Fruit fly (Drosophila melanogaster) whole organism, embryonic: Measurements from ENCODE around the gene CanB.
A peak's percentile ranks its signal among the peaks of the same experiment; 100 is the strongest.

Experiments
- Bdp1 ChIP-seq: fragments of 200-800 bp; sonication (Bioruptor generic); optimal IDR thresholded peaks from 3 replicates; lab custom pipeline; 2016; ENCODE audit warnings: missing biosample characterization, missing genetic modification characterization
- Bgb ChIP-seq: fragments of 200-800 bp; sonication (Bioruptor generic); IDR thresholded peaks from 2 replicates; pipeline ENCODE4 v1.3.6; 2022; ENCODE audit warnings: missing biosample characterization, missing genetic modification characterization; ENCODE audit not compliant: partially characterized antibody
- Bteb2 ChIP-seq: fragments of 200-800 bp; sonication (Bioruptor generic); optimal IDR thresholded peaks from 2 replicates; lab custom pipeline; 2016; ENCODE audit warnings: missing biosample characterization, missing genetic modification characterization
- CG12299 ChIP-seq: fragments of 200-800 bp; sonication (Bioruptor generic); optimal IDR thresholded peaks from 2 replicates; lab custom pipeline; 2018; ENCODE audit warnings: missing biosample characterization, mild to moderate bottlenecking, missing genetic modification characterization
- CG12659 ChIP-seq: fragments of 200-800 bp; sonication (Bioruptor generic); optimal IDR thresholded peaks from 3 replicates; lab custom pipeline; 2017; ENCODE audit warnings: mild to moderate bottlenecking, missing biosample characterization, missing genetic modification reagents, missing genetic modification characterization
- CG12942 ChIP-seq: fragments of 200-800 bp; sonication (Bioruptor generic); optimal IDR thresholded peaks from 3 replicates; lab custom pipeline; 2016; ENCODE audit warnings: missing biosample characterization, missing genetic modification characterization
- CG13424 ChIP-seq: fragments of 200-800 bp; sonication (Bioruptor generic); optimal IDR thresholded peaks from 2 replicates; lab custom pipeline; 2019; ENCODE audit warnings: missing biosample characterization, mild to moderate bottlenecking, missing genetic modification characterization, moderate library complexity
- CG15479 ChIP-seq: fragments of 200-800 bp; sonication (Bioruptor generic); optimal IDR thresholded peaks from 3 replicates; lab custom pipeline; 2019; ENCODE audit warnings: missing biosample characterization, mild to moderate bottlenecking, missing genetic modification characterization, moderate library complexity
- CG16863 ChIP-seq: fragments of 200-800 bp; sonication (Bioruptor generic); optimal IDR thresholded peaks from 3 replicates; lab custom pipeline; 2016; ENCODE audit warnings: missing biosample characterization, missing genetic modification characterization
- CG2116 ChIP-seq: fragments of 200-800 bp; sonication (Bioruptor generic); optimal IDR thresholded peaks from 3 replicates; lab custom pipeline; 2018; ENCODE audit warnings: missing biosample characterization, mild to moderate bottlenecking, missing genetic modification characterization
- CG2202 ChIP-seq: fragments of 200-800 bp; sonication (Bioruptor generic); optimal IDR thresholded peaks from 2 replicates; lab custom pipeline; 2018; ENCODE audit warnings: missing biosample characterization, mild to moderate bottlenecking, missing genetic modification characterization
- CG3163 ChIP-seq: fragments of 200-800 bp; sonication (Bioruptor generic); optimal IDR thresholded peaks from 3 replicates; lab custom pipeline; 2016; ENCODE audit warnings: missing biosample characterization, missing genetic modification characterization
- CG33213 ChIP-seq: fragments of 200-800 bp; sonication (Bioruptor generic); optimal IDR thresholded peaks from 3 replicates; lab custom pipeline; 2016; ENCODE audit warnings: missing biosample characterization, missing genetic modification characterization
- CG34224 ChIP-seq: fragments of 200-800 bp; sonication (Bioruptor generic); IDR thresholded peaks from 3 replicates; pipeline ENCODE4 v1.3.6; 2022; ENCODE audit warnings: missing biosample characterization, missing genetic modification characterization; ENCODE audit not compliant: partially characterized antibody
- CG6791 ChIP-seq: fragments of 200-800 bp; sonication (Bioruptor generic); IDR thresholded peaks from 3 replicates; pipeline ENCODE4 v1.3.6; 2022; ENCODE audit warnings: missing biosample characterization, missing genetic modification characterization; ENCODE audit not compliant: partially characterized antibody
- CG8290 ChIP-seq, 3 experiments: fragments of 200-800 bp; sonication (Bioruptor generic); optimal IDR thresholded peaks; 2 replicates each; lab custom pipeline; 2016 to 2019; ENCODE audit warnings: missing biosample characterization in 3 of 3, missing genetic modification characterization in 3 of 3, mild to moderate bottlenecking in 2 of 3, moderate library complexity in 1 of 3
- CG8388 ChIP-seq: fragments of 200-800 bp; sonication (Bioruptor generic); optimal IDR thresholded peaks from 2 replicates; lab custom pipeline; 2019; ENCODE audit warnings: missing biosample characterization, mild to moderate bottlenecking, missing genetic modification characterization, moderate library complexity
- CG9437 ChIP-seq: fragments of 200-800 bp; sonication (Bioruptor generic); optimal IDR thresholded peaks from 2 replicates; lab custom pipeline; 2018; ENCODE audit warnings: missing biosample characterization, mild to moderate bottlenecking, missing genetic modification characterization
- CoRest ChIP-seq: fragments of 200-800 bp; sonication (Bioruptor generic); optimal IDR thresholded peaks from 3 replicates; lab custom pipeline; 2018; ENCODE audit warnings: missing biosample characterization, mild to moderate bottlenecking, missing genetic modification characterization, moderate library complexity
- Dp ChIP-seq: fragments of 200-800 bp; sonication (Bioruptor generic); optimal IDR thresholded peaks from 2 replicates; lab custom pipeline; 2018; ENCODE audit warnings: missing biosample characterization, mild to moderate bottlenecking, missing genetic modification characterization, moderate library complexity
- Dref ChIP-seq: fragments of 200-800 bp; sonication (Bioruptor generic); IDR thresholded peaks from 2 replicates; pipeline ENCODE4 v1.3.6; 2022; ENCODE audit warnings: missing biosample characterization, missing genetic modification characterization
- E2f1 ChIP-seq: fragments of 200-800 bp; sonication (Bioruptor generic); IDR thresholded peaks from 2 replicates; pipeline ENCODE4 v1.3.6; 2022; ENCODE audit warnings: missing biosample characterization, missing genetic modification characterization
- Ets97D ChIP-seq: fragments of 200-800 bp; sonication (Bioruptor generic); optimal IDR thresholded peaks from 3 replicates; lab custom pipeline; 2016; ENCODE audit warnings: missing biosample characterization, missing genetic modification characterization
- HLH54F ChIP-seq: fragments of 200-800 bp; sonication (Bioruptor generic); optimal IDR thresholded peaks from 3 replicates; lab custom pipeline; 2016; ENCODE audit warnings: missing biosample characterization, missing genetic modification characterization
- Lhr ChIP-seq: fragments of 200-800 bp; sonication (Bioruptor generic); optimal IDR thresholded peaks from 3 replicates; lab custom pipeline; 2017; ENCODE audit warnings: mild to moderate bottlenecking, missing biosample characterization, missing genetic modification reagents, missing genetic modification characterization
- MBD-R2 ChIP-seq: fragments of 200-800 bp; sonication (Bioruptor generic); IDR thresholded peaks from 2 replicates; pipeline ENCODE4 v1.3.6; 2022; ENCODE audit warnings: missing biosample characterization, missing genetic modification characterization
- Max ChIP-seq: fragments of 200-800 bp; sonication (Bioruptor generic); optimal IDR thresholded peaks from 2 replicates; lab custom pipeline; 2016; ENCODE audit warnings: missing biosample characterization, mild to moderate bottlenecking, missing genetic modification characterization
- Med ChIP-seq: fragments of 200-800 bp; sonication (Bioruptor generic); peaks from one replicate; lab custom pipeline; 2016; ENCODE audit warnings: missing biosample characterization, missing genetic modification characterization, mild to moderate bottlenecking, inconsistent platforms, moderate library complexity
- Myb ChIP-seq: fragments of 200-800 bp; sonication (Bioruptor generic); optimal IDR thresholded peaks from 2 replicates; lab custom pipeline; 2016; ENCODE audit warnings: missing biosample characterization, missing genetic modification characterization
- NC2α ChIP-seq: fragments of 200-800 bp; sonication (Bioruptor generic); optimal IDR thresholded peaks from 2 replicates; lab custom pipeline; 2016; ENCODE audit warnings: missing biosample characterization, missing genetic modification characterization
- Opbp ChIP-seq: fragments of 200-800 bp; sonication (Bioruptor generic); IDR thresholded peaks from 3 replicates; pipeline ENCODE4 v1.3.6; 2022; ENCODE audit warnings: missing biosample characterization, missing genetic modification characterization; ENCODE audit not compliant: partially characterized antibody
- Scr ChIP-seq: fragments of 200-800 bp; sonication (Bioruptor generic); IDR thresholded peaks from 2 replicates; pipeline ENCODE4 v1.3.6; 2022; ENCODE audit warnings: missing biosample characterization, missing genetic modification characterization; ENCODE audit not compliant: partially characterized antibody
- Taf1 ChIP-seq: fragments of 200-800 bp; sonication (Bioruptor generic); IDR thresholded peaks from 2 replicates; pipeline ENCODE4 v1.3.6; 2022; ENCODE audit warnings: missing biosample characterization, missing genetic modification characterization
- YL-1 ChIP-seq: fragments of 200-800 bp; sonication (Bioruptor generic); optimal IDR thresholded peaks from 3 replicates; lab custom pipeline; 2017; ENCODE audit warnings: missing biosample characterization, mild to moderate bottlenecking, missing genetic modification characterization
- amos ChIP-seq: fragments of 200-800 bp; sonication (Bioruptor generic); IDR thresholded peaks from 2 replicates; pipeline ENCODE4 v1.3.6; 2022; ENCODE audit warnings: missing biosample characterization, missing genetic modification characterization; ENCODE audit not compliant: partially characterized antibody
- cad ChIP-seq: fragments of >200 bp; optimal IDR thresholded peaks from 2 replicates; lab custom pipeline; 2017; ENCODE audit warnings: missing biosample characterization, missing genetic modification characterization
- caup ChIP-seq: fragments of 200-800 bp; sonication (Bioruptor generic); optimal IDR thresholded peaks from 3 replicates; lab custom pipeline; 2017; ENCODE audit warnings: missing biosample characterization, mild to moderate bottlenecking, missing genetic modification characterization, moderate library complexity; ENCODE audit not compliant: severe bottlenecking
- chinmo ChIP-seq: fragments of 200-800 bp; sonication (Bioruptor generic); IDR thresholded peaks from 4 replicates; pipeline ENCODE4 v1.3.6; 2022; ENCODE audit warnings: missing biosample characterization, missing genetic modification characterization; ENCODE audit not compliant: partially characterized antibody
- chn ChIP-seq: fragments of 200-800 bp; sonication (Bioruptor generic); optimal IDR thresholded peaks from 2 replicates; lab custom pipeline; 2016; ENCODE audit warnings: missing biosample characterization, missing genetic modification characterization
- cwo ChIP-seq: fragments of 200-800 bp; sonication (Bioruptor generic); optimal IDR thresholded peaks from 3 replicates; lab custom pipeline; 2017; ENCODE audit warnings: missing biosample characterization, missing genetic modification characterization, mild to moderate bottlenecking, moderate library complexity, missing genetic modification reagents
- dm ChIP-seq: fragments of 200-800 bp; sonication (Bioruptor generic); optimal IDR thresholded peaks from 3 replicates; lab custom pipeline; 2016; ENCODE audit warnings: missing biosample characterization, missing genetic modification characterization
- fd102C ChIP-seq: fragments of 200-800 bp; sonication (Bioruptor generic); optimal IDR thresholded peaks from 2 replicates; lab custom pipeline; 2018; ENCODE audit warnings: missing biosample characterization, mild to moderate bottlenecking, missing genetic modification characterization, moderate library complexity
- fu2 ChIP-seq: fragments of 200-800 bp; sonication (Bioruptor generic); optimal IDR thresholded peaks from 2 replicates; lab custom pipeline; 2016; ENCODE audit warnings: missing biosample characterization, missing genetic modification characterization
- inv ChIP-seq: fragments of 200-800 bp; sonication (Bioruptor generic); IDR thresholded peaks from 2 replicates; pipeline ENCODE4 v1.3.6; 2022; ENCODE audit warnings: missing biosample characterization, missing genetic modification characterization; ENCODE audit not compliant: partially characterized antibody
- lab ChIP-seq: fragments of 200-800 bp; sonication (Bioruptor generic); optimal IDR thresholded peaks from 3 replicates; lab custom pipeline; 2017; ENCODE audit warnings: missing biosample characterization, missing genetic modification characterization, mild to moderate bottlenecking, moderate library complexity, missing genetic modification reagents
- pzg ChIP-seq: fragments of 200-800 bp; sonication (Bioruptor generic); optimal IDR thresholded peaks from 3 replicates; lab custom pipeline; 2018; ENCODE audit warnings: missing biosample characterization, mild to moderate bottlenecking, missing genetic modification characterization, moderate library complexity
- salm ChIP-seq: fragments of 200-800 bp; sonication (Bioruptor generic); optimal IDR thresholded peaks from 2 replicates; lab custom pipeline; 2018; ENCODE audit warnings: missing biosample characterization, mild to moderate bottlenecking, missing genetic modification characterization
- sob ChIP-seq: fragments of 200-800 bp; sonication (Bioruptor generic); IDR thresholded peaks from 2 replicates; pipeline ENCODE4 v1.3.6; 2022; ENCODE audit warnings: missing biosample characterization, missing genetic modification characterization
- stc ChIP-seq: fragments of 200-800 bp; sonication (Bioruptor generic); IDR thresholded peaks from 2 replicates; pipeline ENCODE4 v1.3.6; 2022; ENCODE audit warnings: missing biosample characterization, missing genetic modification characterization

The CanB gene

dm6 chrX:5317170-5317569 is 15.1 kb upstream of the CanB start, which contains the start of the genes CG15930 and Sas10 (continued):
- TF ChIP-seq CG8290 (GFP tag; optimal IDR thresholded peaks at IDR 0.05; lab: Kevin White, UChicago): peak; percentile 60
- TF ChIP-seq CG8290 (tag; optimal IDR thresholded peaks at IDR 0.05; lab: Kevin White, UChicago): peak in 1 of 2 experiments; percentile 3
- peak; percentile 16 for TF ChIP-seq cwo (GFP tag; lab: Kevin White, UChicago)
- no peak for TF ChIP-seq CG12942
- TF ChIP-seq chn (GFP tag; lab: Kevin White, UChicago): no peak
- peak; percentile 63 for TF ChIP-seq MBD-R2 (GFP tag; lab: Robert Waterston, UW)
- TF ChIP-seq E2f1 (GFP tag; lab: Robert Waterston, UW): no peak
- no peak for TF ChIP-seq CG9437 (GFP tag; lab: Kevin White, UChicago)
- TF ChIP-seq stc (GFP tag; lab: Robert Waterston, UW): no peak
- TF ChIP-seq CoRest (tag; lab: Kevin White, UChicago): peak; percentile 20
- peak; percentile 5 for TF ChIP-seq CG33213 (GFP tag; lab: Kevin White, UChicago)
- no peak for TF ChIP-seq fd102C
- TF ChIP-seq YL-1 (GFP tag; lab: Kevin White, UChicago): peak; percentile 8
- peak; percentile 64 for TF ChIP-seq Ets97D
- TF ChIP-seq NC2α (GFP tag; lab: Kevin White, UChicago): no peak
- no peak for TF ChIP-seq salm (tag; lab: Kevin White, UChicago)
- no peak for TF ChIP-seq CG2202 (tag; lab: Kevin White, UChicago)
- peak; percentile 88 for TF ChIP-seq dm (GFP tag; lab: Kevin White, UChicago)
- no peak for TF ChIP-seq Bteb2 (GFP tag; lab: Kevin White, UChicago)
- TF ChIP-seq caup: no peak
- peak; percentile 44 for TF ChIP-seq Lhr (GFP tag; lab: Kevin White, UChicago)
- no peak for TF ChIP-seq CG12299 (tag; lab: Kevin White, UChicago)
- peak; percentile 47; the same call in 1 of the 2 replicates for TF ChIP-seq Bgb (GFP tag; lab: Robert Waterston, UW)
- TF ChIP-seq amos (GFP tag; lab: Robert Waterston, UW): peak; percentile 49; the same call in 1 of the 2 replicates
- no peak for TF ChIP-seq Bdp1 (GFP tag; lab: Kevin White, UChicago)
- TF ChIP-seq cad (GFP tag; lab: Kevin White, UChicago): no peak
- TF ChIP-seq CG13424: no peak
- peak; percentile 35; the same call in 1 of the 3 replicates for TF ChIP-seq CG34224 (GFP tag; lab: Robert Waterston, UW)
- peak; percentile 20 for TF ChIP-seq Med
- TF ChIP-seq pzg (GFP tag; lab: Kevin White, UChicago): peak; percentile 56
- peak; percentile 20; the same call in 1 of the 2 replicates for TF ChIP-seq inv
- TF ChIP-seq Opbp (GFP tag; lab: Robert Waterston, UW): peak; percentile 14; the same call in 1 of the 3 replicates
- peak; percentile 72 for TF ChIP-seq Dref (GFP tag; lab: Robert Waterston, UW)
- no peak for TF ChIP-seq Taf1 (GFP tag; lab: Robert Waterston, UW)
- peak; percentile 58 for TF ChIP-seq Dp (GFP tag; lab: Kevin White, UChicago)
- peak; percentile 67 for TF ChIP-seq Myb (GFP tag; lab: Kevin White, UChicago)
- no peak for TF ChIP-seq CG3163 (GFP tag; lab: Kevin White, UChicago)
- peak; percentile 53; the same call in 1 of the 3 replicates for TF ChIP-seq CG6791 (GFP tag; lab: Robert Waterston, UW)
- peak; percentile 45 for TF ChIP-seq Max
- no peak for TF ChIP-seq CG15479 (GFP tag; lab: Kevin White, UChicago)
- TF ChIP-seq CG8388 (GFP tag; lab: Kevin White, UChicago): no peak
- TF ChIP-seq lab (GFP tag; lab: Kevin White, UChicago): no peak
- peak; percentile 30; the same call in 1 of the 2 replicates for TF ChIP-seq Scr
- TF ChIP-seq chinmo (GFP tag; lab: Robert Waterston, UW): 0 out of 4 replicates have a peak, but pooled peaks have one; percentile 48
- no peak for TF ChIP-seq HLH54F (GFP tag; lab: Kevin White, UChicago)
- no peak for TF ChIP-seq CG16863
- TF ChIP-seq sob (GFP tag; lab: Robert Waterston, UW): no peak
- peak; percentile 30 for TF ChIP-seq CG12659 (GFP tag; lab: Kevin White, UChicago)
- no peak for TF ChIP-seq fu2 (GFP tag; lab: Kevin White, UChicago)
- TF ChIP-seq CG2116: peak; percentile 20
